Worm (Caenorhabditis elegans) whole organism, young adult: ENCODE data around the gene T04C12.11.

Experiments used
- B0035.1 ChIP-seq: sonication (generic microtip); optimal IDR thresholded peaks from 2 replicates; lab custom pipeline; 2016; ENCODE audit warnings: missing genetic modification characterization, mild to moderate bottlenecking, missing compliant biosample characterization, missing genotype, missing genetic modification reagents
- C06A6.2 ChIP-seq: fragments of 200-800 bp; sonication (Bioruptor generic); conservative IDR thresholded peaks from 2 replicates; pipeline ENCODE4 v1.3.6; 2022; ENCODE audit warnings: missing genetic modification characterization, missing compliant biosample characterization
- F10E7.11 ChIP-seq: sonication (generic microtip); optimal IDR thresholded peaks from 2 replicates; lab custom pipeline; 2017; ENCODE audit warnings: mild to moderate bottlenecking, missing genetic modification characterization, moderate library complexity, missing compliant biosample characterization
- F22D6.2 ChIP-seq: sonication (generic microtip); optimal IDR thresholded peaks from 2 replicates; lab custom pipeline; 2016; ENCODE audit warnings: mild to moderate bottlenecking, missing genetic modification characterization, missing compliant biosample characterization
- F39B2.1 ChIP-seq: fragments of 200-800 bp; sonication (Bioruptor generic); IDR thresholded peaks from 2 replicates; pipeline ENCODE4 v1.3.6; 2022; ENCODE audit warnings: missing genetic modification reagents, missing genetic modification characterization, missing compliant biosample characterization
- F52B5.7 ChIP-seq: sonication (generic microtip); optimal IDR thresholded peaks from 2 replicates; lab custom pipeline; 2016; ENCODE audit warnings: mild to moderate bottlenecking, missing genetic modification characterization, missing compliant biosample characterization
- F55B11.4 ChIP-seq: sonication (generic microtip); optimal IDR thresholded peaks from 2 replicates; lab custom pipeline; 2016; ENCODE audit warnings: missing compliant biosample characterization, missing genetic modification characterization, borderline replicate concordance; ENCODE audit not compliant: insufficient read depth
- F57A8.1 ChIP-seq: fragments of 200-800 bp; sonication (Bioruptor generic); optimal IDR thresholded peaks from 2 replicates; lab custom pipeline; 2018; ENCODE audit warnings: mild to moderate bottlenecking, missing genetic modification characterization, moderate library complexity, missing compliant biosample characterization
- T07F8.4 ChIP-seq: sonication (generic microtip); optimal IDR thresholded peaks from 2 replicates; lab custom pipeline; 2016; ENCODE audit warnings: mild to moderate bottlenecking, missing genetic modification characterization, moderate library complexity, missing compliant biosample characterization
- T26A5.8 ChIP-seq: sonication (generic microtip); optimal IDR thresholded peaks from 2 replicates; lab custom pipeline; 2016; ENCODE audit warnings: missing genetic modification characterization, missing compliant biosample characterization
- Y53F4B.3 ChIP-seq: fragments of 200-800 bp; sonication (Bioruptor generic); IDR thresholded peaks from 2 replicates; pipeline ENCODE4 v1.3.6; 2022; ENCODE audit warnings: missing genetic modification reagents, missing genetic modification characterization, missing compliant biosample characterization
- aptf-3 ChIP-seq: fragments of 200-800 bp; sonication (Bioruptor generic); IDR thresholded peaks from 2 replicates; pipeline ENCODE4 v1.3.6; 2022; ENCODE audit warnings: missing genetic modification characterization, missing compliant biosample characterization
- atf-7 ChIP-seq: sonication (generic microtip); optimal IDR thresholded peaks from 2 replicates; lab custom pipeline; 2017; ENCODE audit warnings: mild to moderate bottlenecking, missing genetic modification characterization, missing compliant biosample characterization
- athp-1 ChIP-seq: sonication (generic microtip); optimal IDR thresholded peaks from 2 replicates; lab custom pipeline; 2017; ENCODE audit warnings: mild to moderate bottlenecking, missing genetic modification characterization, missing compliant biosample characterization
- bed-1 ChIP-seq: fragments of 200-800 bp; sonication (Bioruptor generic); IDR thresholded peaks from 2 replicates; pipeline ENCODE4 v1.3.6; 2022; ENCODE audit warnings: missing genetic modification reagents, missing genetic modification characterization, missing compliant biosample characterization
- bed-2 ChIP-seq: fragments of 200-800 bp; sonication (Bioruptor generic); IDR thresholded peaks from 2 replicates; pipeline ENCODE4 v1.3.6; 2022; ENCODE audit warnings: missing genetic modification reagents, missing genetic modification characterization, missing compliant biosample characterization
- cebp-1 ChIP-seq, 2 experiments: fragments of 200-800 bp in 1 of 2; sonication (Bioruptor generic) in 1 of 2; sonication (generic microtip) in 1 of 2; IDR thresholded peaks in 1 of 2; optimal IDR thresholded peaks in 1 of 2; 2 replicates each; pipeline versions ENCODE4 v1.3.6 to Lab custom; 2017 to 2022; ENCODE audit warnings: missing compliant biosample characterization in 2 of 2, missing genetic modification characterization in 2 of 2, mild to moderate bottlenecking in 1 of 2, missing genetic modification reagents in 1 of 2, moderate library complexity in 1 of 2
- ceh-100 ChIP-seq: fragments of 200-800 bp; sonication (Bioruptor generic); IDR thresholded peaks from 2 replicates; pipeline ENCODE4 v1.3.6; 2022; ENCODE audit warnings: missing genetic modification reagents, missing genetic modification characterization, missing compliant biosample characterization
- ceh-27 ChIP-seq: fragments of 200-800 bp; sonication (Bioruptor generic); optimal IDR thresholded peaks from 2 replicates; lab custom pipeline; 2018; ENCODE audit warnings: mild to moderate bottlenecking, missing genetic modification characterization, moderate library complexity, missing compliant biosample characterization
- ceh-40 ChIP-seq: fragments of 200-800 bp; sonication (Bioruptor generic); IDR thresholded peaks from 2 replicates; pipeline ENCODE4 v1.3.6; 2022; ENCODE audit warnings: missing genetic modification characterization, missing compliant biosample characterization
- ceh-91 ChIP-seq: fragments of 200-800 bp; sonication (Bioruptor generic); IDR thresholded peaks from 2 replicates; pipeline ENCODE4 v1.3.6; 2022; ENCODE audit warnings: missing genetic modification reagents, missing genetic modification characterization, missing compliant biosample characterization
- die-1 ChIP-seq: sonication (generic microtip); optimal IDR thresholded peaks from 2 replicates; lab custom pipeline; 2016; ENCODE audit warnings: missing genotype, mild to moderate bottlenecking, missing genetic modification characterization, missing compliant biosample characterization
- dox-1 ChIP-seq: fragments of 200-800 bp; sonication (Bioruptor generic); IDR thresholded peaks from 2 replicates; pipeline ENCODE4 v1.3.6; 2022; ENCODE audit warnings: missing genetic modification reagents, missing genetic modification characterization, missing compliant biosample characterization
- efl-1 ChIP-seq: fragments of 150-350 bp; optimal IDR thresholded peaks from 2 replicates; lab custom pipeline; 2014; ENCODE audit warnings: missing biosample characterization, missing genetic modification reagents, missing genetic modification characterization
- egl-18 ChIP-seq: fragments of 200-800 bp; sonication (Bioruptor generic); IDR thresholded peaks from 2 replicates; pipeline ENCODE4 v1.3.6; 2022; ENCODE audit warnings: missing genetic modification reagents, missing genetic modification characterization, missing compliant biosample characterization
- egl-44 ChIP-seq: fragments of 200-800 bp; sonication (Bioruptor generic); IDR thresholded peaks from 2 replicates; pipeline ENCODE4 v1.3.6; 2022; ENCODE audit warnings: missing genetic modification reagents, missing genetic modification characterization, missing compliant biosample characterization
- fkh-3 ChIP-seq: sonication (generic microtip); optimal IDR thresholded peaks from 2 replicates; lab custom pipeline; 2016; ENCODE audit warnings: mild to moderate bottlenecking, missing genetic modification characterization, missing compliant biosample characterization
- hmg-1.2 ChIP-seq: fragments of 200-800 bp; sonication (Bioruptor generic); IDR thresholded peaks from 2 replicates; pipeline ENCODE4 v1.3.6; 2022; ENCODE audit warnings: missing genetic modification reagents, missing genetic modification characterization, missing compliant biosample characterization
- hmg-20 ChIP-seq: fragments of 200-800 bp; sonication (Bioruptor generic); IDR thresholded peaks from 2 replicates; pipeline ENCODE4 v1.3.6; 2022; ENCODE audit warnings: missing genetic modification reagents, missing genetic modification characterization, missing compliant biosample characterization
- hsf-1 ChIP-seq: fragments of 200-800 bp; sonication (Bioruptor generic); IDR thresholded peaks from 2 replicates; pipeline ENCODE4 v1.3.6; 2022; ENCODE audit warnings: missing genetic modification reagents, missing genetic modification characterization, missing compliant biosample characterization
- let-607 ChIP-seq, 2 experiments: fragments of 200-800 bp in 1 of 2; sonication (Bioruptor generic) in 1 of 2; sonication (generic microtip) in 1 of 2; optimal IDR thresholded peaks; 2 replicates each; lab custom pipeline; 2016 to 2018; ENCODE audit warnings: mild to moderate bottlenecking in 2 of 2, missing compliant biosample characterization in 2 of 2, missing genetic modification characterization in 2 of 2, moderate library complexity in 2 of 2, missing genotype in 1 of 2
- lin-26 ChIP-seq: fragments of 200-800 bp; sonication (Bioruptor generic); IDR thresholded peaks from 2 replicates; pipeline ENCODE4 v1.3.6; 2022; ENCODE audit warnings: missing genetic modification reagents, missing genetic modification characterization, missing compliant biosample characterization
- lin-35 ChIP-seq, 3 experiments: fragments of 150-350 bp in 2 of 3; sonication (generic microtip) in 1 of 3; optimal IDR thresholded peaks; 2 replicates each; lab custom pipeline; 2014 to 2018; ENCODE audit warnings: missing biosample characterization in 3 of 3, missing genetic modification characterization in 3 of 3, missing genetic modification reagents in 3 of 3
- lin-40 ChIP-seq: sonication (generic microtip); optimal IDR thresholded peaks from 2 replicates; lab custom pipeline; 2016; ENCODE audit warnings: missing genetic modification characterization, mild to moderate bottlenecking, missing compliant biosample characterization, missing genotype, missing genetic modification reagents
- madf-6 ChIP-seq: fragments of 200-800 bp; sonication (Bioruptor generic); IDR thresholded peaks from 2 replicates; pipeline ENCODE4 v1.3.6; 2022; ENCODE audit warnings: missing genetic modification reagents, missing genetic modification characterization, missing compliant biosample characterization
- madf-8 ChIP-seq: fragments of 200-800 bp; sonication (Bioruptor generic); conservative IDR thresholded peaks from 2 replicates; pipeline ENCODE4 v1.3.6; 2022; ENCODE audit warnings: missing genetic modification reagents, missing genetic modification characterization, missing compliant biosample characterization
- mes-4 ChIP-seq: sonication (generic microtip); optimal IDR thresholded peaks from 2 replicates; lab custom pipeline; 2016; ENCODE audit warnings: missing genotype, missing genetic modification characterization, missing compliant biosample characterization
- nhr-120 ChIP-seq: fragments of 200-800 bp; sonication (Bioruptor generic); IDR thresholded peaks from 2 replicates; pipeline ENCODE4 v1.3.6; 2022; ENCODE audit warnings: missing genetic modification characterization, missing compliant biosample characterization
- nhr-179 ChIP-seq: sonication (generic microtip); optimal IDR thresholded peaks from 2 replicates; lab custom pipeline; 2016; ENCODE audit warnings: mild to moderate bottlenecking, missing genetic modification characterization, missing compliant biosample characterization
- nhr-80 ChIP-seq: sonication (generic microtip); optimal IDR thresholded peaks from 2 replicates; lab custom pipeline; 2016; ENCODE audit warnings: missing genetic modification characterization, missing compliant biosample characterization
- nhr-90 ChIP-seq: sonication (generic microtip); optimal IDR thresholded peaks from 2 replicates; lab custom pipeline; 2016; ENCODE audit warnings: missing genotype, mild to moderate bottlenecking, missing genetic modification characterization, missing compliant biosample characterization
- pbrm-1 ChIP-seq: fragments of 200-800 bp; sonication (Bioruptor generic); IDR thresholded peaks from 2 replicates; pipeline ENCODE4 v1.3.6; 2022; ENCODE audit warnings: missing genetic modification reagents, missing genetic modification characterization, missing compliant biosample characterization
- repo-1 ChIP-seq: sonication (generic microtip); optimal IDR thresholded peaks from 2 replicates; lab custom pipeline; 2017; ENCODE audit warnings: mild to moderate bottlenecking, missing genetic modification characterization, missing compliant biosample characterization
- snpc-1.3 ChIP-seq: sonication (generic microtip); optimal IDR thresholded peaks from 2 replicates; lab custom pipeline; 2017; ENCODE audit warnings: missing genetic modification characterization, mild to moderate bottlenecking, missing compliant biosample characterization, antibody characterized with exemption, moderate library complexity, missing genotype, missing genetic modification reagents; ENCODE audit not compliant: insufficient read depth
- tlf-1 ChIP-seq: fragments of 200-800 bp; sonication (Bioruptor generic); optimal IDR thresholded peaks from 2 replicates; lab custom pipeline; 2018; ENCODE audit warnings: mild to moderate bottlenecking, missing genetic modification characterization, missing compliant biosample characterization
- xnd-1 ChIP-seq: sonication (generic microtip); optimal IDR thresholded peaks from 2 replicates; lab custom pipeline; 2016; ENCODE audit warnings: missing genotype, missing genetic modification reagents, missing genetic modification characterization, missing compliant biosample characterization
- ztf-3 ChIP-seq: fragments of 200-800 bp; sonication (Bioruptor generic); optimal IDR thresholded peaks from 2 replicates; lab custom pipeline; 2018; ENCODE audit warnings: mild to moderate bottlenecking, missing genetic modification characterization, missing compliant biosample characterization

Gene T04C12.11

DNA sequence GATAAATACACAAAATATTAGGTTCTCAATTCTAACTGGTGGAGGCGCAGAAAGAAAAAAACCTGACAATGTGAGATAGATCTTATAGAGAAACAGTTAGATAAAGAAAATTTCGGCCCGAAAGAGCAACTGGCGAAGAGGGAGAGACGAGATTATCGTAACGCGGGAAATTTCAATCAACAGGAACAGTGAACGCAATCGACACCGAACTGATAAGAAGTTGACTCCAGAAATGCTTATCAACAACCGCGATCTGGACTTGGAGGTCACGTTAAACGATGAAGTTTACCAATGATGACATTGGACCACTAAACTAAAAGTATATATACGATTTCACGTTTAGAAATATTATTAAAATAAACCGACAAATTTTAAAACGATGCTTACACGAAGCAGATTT lies 16.3 kb upstream of the T04C12.11 start (continued):
- TF ChIP-seq madf-6 (GFP tag; lab: Robert Waterston, UW) (peak; percentile 86), ceh-100 (GFP tag; lab: Robert Waterston, UW) (peak; percentile 71), athp-1 (tag; lab: Kevin White, UChicago) (peak; percentile 72), Y53F4B.3 (GFP tag; lab: Robert Waterston, UW) (no peak), let-607 (tag; optimal IDR thresholded peaks at IDR 0.05; lab: Kevin White, UChicago) (peak in 1 of 2 experiments; percentile 19), aptf-3 (GFP tag; lab: Robert Waterston, UW) (peak; percentile 90), egl-44 (GFP tag; lab: Robert Waterston, UW) (0 out of 2 replicates have a peak, but pooled peaks have one; percentile 28), nhr-90 (tag; lab: Kevin White, UChicago) (peak; percentile 15), fkh-3 (tag; lab: Kevin White, UChicago) (no peak), hmg-1.2 (peak; percentile 34; the same call in 1 of the 2 replicates), lin-40 (tag; lab: Kevin White, UChicago) (peak; percentile 37), ztf-3 (no peak), dox-1 (GFP tag; lab: Robert Waterston, UW) (peak; percentile 65), snpc-1.3 (peak; percentile 38), egl-18 (GFP tag; lab: Robert Waterston, UW) (0 out of 2 replicates have a peak, but pooled peaks have one; percentile 2), bed-2 (GFP tag; lab: Robert Waterston, UW) (0 out of 2 replicates have a peak, but pooled peaks have one; percentile 48), F55B11.4 (tag; lab: Kevin White, UChicago) (no peak), C06A6.2 (GFP tag; lab: Robert Waterston, UW) (no peak), T07F8.4 (tag; lab: Kevin White, UChicago) (peak; percentile 81), hmg-20 (peak; percentile 60; the same call in 1 of the 2 replicates), F57A8.1 (no peak), F52B5.7 (peak; percentile 88), F22D6.2 (no peak), ceh-91 (GFP tag; lab: Robert Waterston, UW) (peak; percentile 11; the same call in 1 of the 2 replicates), madf-8 (GFP tag; lab: Robert Waterston, UW) (peak; percentile 9; the same call in 1 of the 2 replicates), nhr-80 (tag; lab: Kevin White, UChicago) (peak; percentile 20), B0035.1 (tag; lab: Kevin White, UChicago) (peak; percentile 24), efl-1 (GFP tag; lab: Kevin White, UChicago) (no peak), nhr-179 (tag; lab: Kevin White, UChicago) (peak; percentile 2), lin-35 (GFP tag; optimal IDR thresholded peaks at IDR 0.05; lab: Kevin White, UChicago) (peak in 1 of 3 experiments; percentile 81), die-1 (tag; lab: Kevin White, UChicago) (peak; percentile 67), repo-1 (tag; lab: Kevin White, UChicago) (peak; percentile 64), T26A5.8 (peak; percentile 73), pbrm-1 (GFP tag; lab: Robert Waterston, UW) (peak; percentile 79), xnd-1 (tag; lab: Kevin White, UChicago) (peak; percentile 9), bed-1 (0 out of 2 replicates have a peak, but pooled peaks have one; percentile 74), atf-7 (tag; lab: Kevin White, UChicago) (peak; percentile 70), hsf-1 (GFP tag; lab: Robert Waterston, UW) (peak; percentile 86), ceh-27 (GFP tag; lab: Kevin White, UChicago) (peak; percentile 68), F10E7.11 (peak; percentile 83), lin-26 (GFP tag; lab: Robert Waterston, UW) (peak; percentile 73; the same call in 1 of the 2 replicates), ceh-40 (GFP tag; lab: Robert Waterston, UW) (0 out of 2 replicates have a peak, but pooled peaks have one; percentile 32), F39B2.1 (peak; percentile 87), mes-4 (tag; lab: Kevin White, UChicago) (no peak), tlf-1 (GFP tag; lab: Kevin White, UChicago) (peak; percentile 78), nhr-120 (GFP tag; lab: Robert Waterston, UW) (0 out of 2 replicates have a peak, but pooled peaks have one; percentile 32), cebp-1 (GFP tag; IDR thresholded peaks at IDR 0.05; lab: Robert Waterston, UW) (no peak), cebp-1 (tag; optimal IDR thresholded peaks at IDR 0.05; lab: Kevin White, UChicago) (peak; percentile 40)
